Fruit fly (Drosophila melanogaster) whole organism, embryonic: ENCODE results near the gene CG45099.
A peak's percentile ranks its signal among the peaks of the same experiment; 100 is the strongest.

ENCODE experiments used
- ATbp ChIP-seq: fragments of 200-800 bp; sonication (Bioruptor generic); optimal IDR thresholded peaks from 2 replicates; lab custom pipeline; 2017; ENCODE audit warnings: missing biosample characterization, mild to moderate bottlenecking, missing genetic modification characterization, missing genetic modification reagents
- Aef1 ChIP-seq: fragments of 200-800 bp; sonication (Bioruptor generic); IDR thresholded peaks from 3 replicates; pipeline ENCODE4 v1.3.6; 2022; ENCODE audit warnings: missing biosample characterization, missing genetic modification characterization
- BtbVII ChIP-seq: fragments of 200-800 bp; sonication (Bioruptor generic); optimal IDR thresholded peaks from 3 replicates; lab custom pipeline; 2017; ENCODE audit warnings: missing biosample characterization, mild to moderate bottlenecking, missing genetic modification characterization
- CG10267 ChIP-seq: fragments of 200-800 bp; sonication (Bioruptor generic); optimal IDR thresholded peaks from 2 replicates; lab custom pipeline; 2018; ENCODE audit warnings: missing biosample characterization, mild to moderate bottlenecking, missing genetic modification characterization, moderate library complexity
- CG10431 ChIP-seq: fragments of 200-800 bp; sonication (Bioruptor generic); optimal IDR thresholded peaks from 3 replicates; lab custom pipeline; 2018; ENCODE audit warnings: missing biosample characterization, mild to moderate bottlenecking, missing genetic modification characterization
- CG10543 ChIP-seq: fragments of 200-800 bp; sonication (Bioruptor generic); optimal IDR thresholded peaks from 3 replicates; lab custom pipeline; 2017; ENCODE audit warnings: missing biosample characterization, mild to moderate bottlenecking, missing genetic modification characterization, moderate library complexity
- CG10565 ChIP-seq: fragments of 200-800 bp; sonication (Bioruptor generic); optimal IDR thresholded peaks from 3 replicates; lab custom pipeline; 2016; ENCODE audit warnings: missing biosample characterization, mild to moderate bottlenecking, missing genetic modification characterization
- CG11398 ChIP-seq: fragments of 200-800 bp; sonication (Bioruptor generic); optimal IDR thresholded peaks from 2 replicates; lab custom pipeline; 2016; ENCODE audit warnings: missing biosample characterization, missing genetic modification characterization
- CG12236 ChIP-seq: fragments of 200-800 bp; sonication (Bioruptor generic); optimal IDR thresholded peaks from 2 replicates; lab custom pipeline; 2016; ENCODE audit warnings: missing biosample characterization, missing genetic modification characterization
- CG12659 ChIP-seq: fragments of 200-800 bp; sonication (Bioruptor generic); optimal IDR thresholded peaks from 3 replicates; lab custom pipeline; 2017; ENCODE audit warnings: mild to moderate bottlenecking, missing biosample characterization, missing genetic modification reagents, missing genetic modification characterization
- CG14014 ChIP-seq: fragments of 200-800 bp; sonication (Bioruptor generic); IDR thresholded peaks from 2 replicates; pipeline ENCODE4 v1.3.6; 2022; ENCODE audit warnings: missing biosample characterization, missing genetic modification characterization
- CG17186 ChIP-seq: fragments of 200-800 bp; sonication (Bioruptor generic); optimal IDR thresholded peaks from 3 replicates; lab custom pipeline; 2017; ENCODE audit warnings: missing biosample characterization, missing genetic modification reagents, missing genetic modification characterization
- CG17612 ChIP-seq: fragments of 200-800 bp; sonication (Bioruptor generic); IDR thresholded peaks from 2 replicates; pipeline ENCODE4 v1.3.6; 2022; ENCODE audit warnings: missing biosample characterization, missing genetic modification characterization
- CG18619 ChIP-seq: fragments of 200-800 bp; sonication (Bioruptor generic); optimal IDR thresholded peaks from 3 replicates; lab custom pipeline; 2017; ENCODE audit warnings: missing biosample characterization, mild to moderate bottlenecking, missing genetic modification characterization
- CG30020 ChIP-seq: fragments of 200-800 bp; optimal IDR thresholded peaks from 2 replicates; lab custom pipeline; 2019; ENCODE audit warnings: missing biosample characterization, mild to moderate bottlenecking, missing genetic modification characterization, moderate library complexity
- CG30403 ChIP-seq: fragments of 200-800 bp; sonication (Bioruptor generic); optimal IDR thresholded peaks from 3 replicates; lab custom pipeline; 2016; ENCODE audit warnings: missing biosample characterization, missing genetic modification characterization
- CG31224 ChIP-seq: fragments of 200-800 bp; sonication (Bioruptor generic); IDR thresholded peaks from 2 replicates; pipeline ENCODE4 v1.3.6; 2022; ENCODE audit warnings: missing biosample characterization, missing genetic modification characterization
- CG33557 ChIP-seq: fragments of 200-800 bp; sonication (Bioruptor generic); optimal IDR thresholded peaks from 2 replicates; lab custom pipeline; 2019; ENCODE audit warnings: missing biosample characterization, mild to moderate bottlenecking, missing genetic modification characterization, moderate library complexity
- CG34224 ChIP-seq: fragments of 200-800 bp; sonication (Bioruptor generic); IDR thresholded peaks from 3 replicates; pipeline ENCODE4 v1.3.6; 2022; ENCODE audit warnings: missing biosample characterization, missing genetic modification characterization; ENCODE audit not compliant: partially characterized antibody
- CG3838 ChIP-seq: fragments of 200-800 bp; sonication (Bioruptor generic); optimal IDR thresholded peaks from 3 replicates; lab custom pipeline; 2016; ENCODE audit warnings: missing biosample characterization, missing genetic modification characterization
- CG4424 ChIP-seq: fragments of 200-800 bp; sonication (Bioruptor generic); optimal IDR thresholded peaks from 3 replicates; lab custom pipeline; 2016; ENCODE audit warnings: missing biosample characterization, missing genetic modification characterization
- CG4730 ChIP-seq: fragments of 200-800 bp; sonication (Bioruptor generic); IDR thresholded peaks from 2 replicates; pipeline ENCODE4 v1.3.6; 2022; ENCODE audit warnings: missing biosample characterization, missing genetic modification characterization
- CG7963 ChIP-seq: fragments of 200-800 bp; sonication (Bioruptor generic); IDR thresholded peaks from 3 replicates; pipeline ENCODE4 v1.3.6; 2022; ENCODE audit warnings: missing biosample characterization, missing genetic modification characterization; ENCODE audit not compliant: partially characterized antibody
- Gug ChIP-seq: fragments of 200-800 bp; sonication (Bioruptor generic); IDR thresholded peaks from 4 replicates; pipeline ENCODE4 v1.3.6; 2022; ENCODE audit warnings: missing biosample characterization, missing genetic modification characterization
- Max ChIP-seq: fragments of 200-800 bp; sonication (Bioruptor generic); optimal IDR thresholded peaks from 2 replicates; lab custom pipeline; 2016; ENCODE audit warnings: missing biosample characterization, mild to moderate bottlenecking, missing genetic modification characterization
- Mrtf ChIP-seq: fragments of 200-800 bp; sonication (Bioruptor generic); IDR thresholded peaks from 3 replicates; pipeline ENCODE4 v1.3.6; 2022; ENCODE audit warnings: missing biosample characterization, missing genetic modification characterization
- Neu2 ChIP-seq: fragments of 200-800 bp; sonication (Bioruptor generic); optimal IDR thresholded peaks from 3 replicates; lab custom pipeline; 2016; ENCODE audit warnings: missing biosample characterization, missing genetic modification characterization, borderline replicate concordance
- Scr ChIP-seq: fragments of 200-800 bp; sonication (Bioruptor generic); IDR thresholded peaks from 2 replicates; pipeline ENCODE4 v1.3.6; 2022; ENCODE audit warnings: missing biosample characterization, missing genetic modification characterization; ENCODE audit not compliant: partially characterized antibody
- Sin3A ChIP-seq: fragments of >200 bp; optimal IDR thresholded peaks from 2 replicates; lab custom pipeline; 2018
- abd-A ChIP-seq: fragments of 200-800 bp; sonication (Bioruptor generic); optimal IDR thresholded peaks from 3 replicates; lab custom pipeline; 2019; ENCODE audit warnings: missing biosample characterization, mild to moderate bottlenecking, missing genetic modification characterization, moderate library complexity
- ap ChIP-seq: fragments of 200-800 bp; sonication (Bioruptor generic); IDR thresholded peaks from 2 replicates; pipeline ENCODE4 v1.3.6; 2022; ENCODE audit warnings: missing biosample characterization, missing genetic modification characterization
- br ChIP-seq: fragments of >200 bp; optimal IDR thresholded peaks from 2 replicates; lab custom pipeline; 2017
- da ChIP-seq: fragments of 200-800 bp; sonication (Bioruptor generic); optimal IDR thresholded peaks from 2 replicates; lab custom pipeline; 2016; ENCODE audit warnings: missing biosample characterization, missing genetic modification characterization
- dmrt99B ChIP-seq: fragments of 200-800 bp; sonication (Bioruptor generic); optimal IDR thresholded peaks from 2 replicates; lab custom pipeline; 2018; ENCODE audit warnings: missing biosample characterization, mild to moderate bottlenecking, missing genetic modification characterization, moderate library complexity
- esg ChIP-seq: fragments of 200-800 bp; sonication (Bioruptor generic); conservative IDR thresholded peaks from 2 replicates; pipeline ENCODE4 v1.3.6; 2022; ENCODE audit warnings: missing biosample characterization, missing genetic modification characterization
- eve ChIP-seq, 2 experiments: fragments of >200 bp; optimal IDR thresholded peaks; 2 replicates each; lab custom pipeline; 2017; ENCODE audit warnings: missing biosample characterization in 2 of 2, missing genetic modification characterization in 2 of 2
- fru ChIP-seq: fragments of >200 bp; optimal IDR thresholded peaks from 2 replicates; lab custom pipeline; 2017
- gem ChIP-seq: fragments of 200-800 bp; sonication (Bioruptor generic); optimal IDR thresholded peaks from 2 replicates; lab custom pipeline; 2019; ENCODE audit warnings: missing biosample characterization, mild to moderate bottlenecking, missing genetic modification characterization, moderate library complexity
- ham ChIP-seq: fragments of 200-800 bp; sonication (Bioruptor generic); IDR thresholded peaks from 2 replicates; pipeline ENCODE4 v1.3.6; 2022; ENCODE audit warnings: missing biosample characterization, missing genetic modification characterization
- hbn ChIP-seq: fragments of 200-800 bp; sonication (Bioruptor generic); IDR thresholded peaks from 2 replicates; pipeline ENCODE4 v1.3.6; 2022; ENCODE audit warnings: missing biosample characterization, missing genetic modification characterization; ENCODE audit not compliant: partially characterized antibody
- her ChIP-seq: fragments of 200-800 bp; sonication (Bioruptor generic); optimal IDR thresholded peaks from 2 replicates; lab custom pipeline; 2016; ENCODE audit warnings: missing biosample characterization, missing genetic modification characterization
- knrl ChIP-seq: fragments of 200-800 bp; sonication (Bioruptor generic); IDR thresholded peaks from 3 replicates; pipeline ENCODE4 v1.3.6; 2022; ENCODE audit warnings: missing biosample characterization, missing genetic modification characterization; ENCODE audit not compliant: partially characterized antibody
- pum ChIP-seq: fragments of 200-800 bp; sonication (Bioruptor generic); optimal IDR thresholded peaks from 2 replicates; lab custom pipeline; 2016; ENCODE audit warnings: missing biosample characterization, missing genetic modification characterization
- rib ChIP-seq: fragments of 200-800 bp; sonication (Bioruptor generic); IDR thresholded peaks from 2 replicates; pipeline ENCODE4 v1.3.6; 2022; ENCODE audit warnings: missing biosample characterization, missing genetic modification characterization
- row ChIP-seq: fragments of 200-800 bp; sonication (Bioruptor generic); IDR thresholded peaks from 3 replicates; pipeline ENCODE4 v1.3.6; 2022; ENCODE audit warnings: missing biosample characterization, missing genetic modification characterization
- slbo ChIP-seq: fragments of 200-800 bp; sonication (Bioruptor generic); IDR thresholded peaks from 2 replicates; pipeline ENCODE4 v1.3.6; 2022; ENCODE audit warnings: missing biosample characterization, missing genetic modification characterization
- ssp ChIP-seq: fragments of 200-800 bp; sonication (Bioruptor generic); IDR thresholded peaks from 2 replicates; pipeline ENCODE4 v1.3.6; 2022; ENCODE audit warnings: missing biosample characterization, missing genetic modification characterization
- tgo ChIP-seq: fragments of 200-800 bp; sonication (Bioruptor generic); IDR thresholded peaks from 3 replicates; pipeline ENCODE4 v1.3.6; 2022; ENCODE audit warnings: missing biosample characterization, missing genetic modification characterization
- trem ChIP-seq: fragments of 200-800 bp; optimal IDR thresholded peaks from 3 replicates; lab custom pipeline; 2019; ENCODE audit warnings: missing biosample characterization, mild to moderate bottlenecking, missing genetic modification characterization, moderate library complexity
- vvl ChIP-seq: fragments of 200-800 bp; sonication (Bioruptor generic); IDR thresholded peaks from 2 replicates; pipeline ENCODE4 v1.3.6; 2022; ENCODE audit warnings: missing biosample characterization, missing genetic modification characterization
- zfh2 ChIP-seq: fragments of 200-800 bp; sonication (Bioruptor generic); optimal IDR thresholded peaks from 2 replicates; lab custom pipeline; 2016; ENCODE audit warnings: missing biosample characterization, missing genetic modification characterization

CG45099 gene

DNA sequence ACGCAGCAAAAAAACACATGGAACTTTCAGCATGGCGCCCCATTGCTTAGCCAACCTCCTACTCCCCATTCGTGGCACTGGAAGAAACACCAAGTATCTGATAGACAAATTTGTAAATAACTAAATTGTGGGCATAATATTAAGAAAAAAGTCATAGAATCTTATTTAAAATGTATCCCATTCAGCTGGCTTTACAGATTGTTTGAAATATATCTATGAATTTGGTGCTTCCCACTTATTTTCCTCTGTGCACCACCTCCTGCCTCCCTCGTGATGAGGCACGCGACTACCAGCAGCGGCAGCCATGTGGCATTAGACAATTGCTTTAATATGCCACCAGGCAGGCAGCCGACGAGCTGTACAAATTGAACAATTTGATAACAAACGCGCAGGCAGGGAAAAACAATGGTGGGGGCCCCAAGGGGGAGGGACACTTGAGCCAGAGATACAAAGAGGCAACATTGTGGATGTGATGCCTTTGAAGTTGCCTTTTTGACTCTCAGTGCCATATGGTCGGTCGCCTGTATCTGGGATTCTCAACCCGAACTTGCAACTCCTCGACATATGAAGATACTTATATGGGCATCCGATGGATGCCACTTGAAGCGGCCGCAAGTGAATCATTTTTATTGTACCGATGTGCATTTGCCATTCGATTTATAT is 15.2 kb upstream of the CG45099 start (continued):
- no peak for TF ChIP-seq hbn
- peak; percentile 60 for TF ChIP-seq trem (tag; lab: Kevin White, UChicago)
- peak; percentile 84 for TF ChIP-seq slbo (GFP tag; lab: Robert Waterston, UW)
- peak; percentile 59; the same call in 1 of the 2 replicates for TF ChIP-seq ap (GFP tag; lab: Robert Waterston, UW)
- peak; percentile 22 for TF ChIP-seq CG30020 (tag; lab: Kevin White, UChicago)
- TF ChIP-seq CG12236 (GFP tag; lab: Kevin White, UChicago), result peak; percentile 66
- no peak for TF ChIP-seq Sin3A (lab: Kevin White, UChicago)
- no peak for TF ChIP-seq knrl
- TF ChIP-seq zfh2 (GFP tag; lab: Kevin White, UChicago), result peak; percentile 34
- peak; percentile 73 for TF ChIP-seq esg (GFP tag; lab: Robert Waterston, UW)
- TF ChIP-seq da (GFP tag; lab: Kevin White, UChicago), result peak; percentile 73
- peak; percentile 81 for TF ChIP-seq CG12659 (GFP tag; lab: Kevin White, UChicago)
- TF ChIP-seq vvl, result peak; percentile 89
- peak; percentile 62; the same call in 1 of the 3 replicates for TF ChIP-seq Mrtf (GFP tag; lab: Robert Waterston, UW)
- TF ChIP-seq ham (GFP tag; lab: Robert Waterston, UW), result peak; percentile 26; the same call in 1 of the 2 replicates
- peak; percentile 1 for TF ChIP-seq CG17186 (GFP tag; lab: Kevin White, UChicago)
- peak; percentile 13 for TF ChIP-seq CG10431 (GFP tag; lab: Kevin White, UChicago)
- peak; percentile 70 for TF ChIP-seq CG10267
- TF ChIP-seq CG10543 (GFP tag; lab: Kevin White, UChicago), result peak; percentile 53
- TF ChIP-seq her, result peak; percentile 69
- peak; percentile 81 for TF ChIP-seq Aef1
- peak; percentile 91 for TF ChIP-seq row
- TF ChIP-seq abd-A (tag; lab: Kevin White, UChicago), result peak; percentile 75
- peak; percentile 68 for TF ChIP-seq CG18619 (GFP tag; lab: Kevin White, UChicago)
- TF ChIP-seq CG34224 (GFP tag; lab: Robert Waterston, UW), result no peak
- TF ChIP-seq eve (GFP tag; optimal IDR thresholded peaks at IDR 0.05; lab: Kevin White, UChicago), result peak in 1 of 2 experiments; percentile 72
- peak; percentile 87 for TF ChIP-seq dmrt99B (tag; lab: Kevin White, UChicago)
- TF ChIP-seq CG31224 (GFP tag; lab: Robert Waterston, UW), result peak; percentile 64
- TF ChIP-seq CG3838 (GFP tag; lab: Kevin White, UChicago), result peak; percentile 47
- TF ChIP-seq Scr, result no peak
- TF ChIP-seq CG4730 (GFP tag; lab: Robert Waterston, UW), result peak; percentile 77
- peak; percentile 70 for TF ChIP-seq Gug (GFP tag; lab: Robert Waterston, UW)
- peak; percentile 85 for TF ChIP-seq tgo
- TF ChIP-seq CG30403, result peak; percentile 84
- peak; percentile 73 for TF ChIP-seq BtbVII (GFP tag; lab: Kevin White, UChicago)
- TF ChIP-seq Max (GFP tag; lab: Kevin White, UChicago), result peak; percentile 37
- TF ChIP-seq CG33557 (GFP tag; lab: Kevin White, UChicago), result no peak
- no peak for TF ChIP-seq CG17612 (GFP tag; lab: Robert Waterston, UW)
- TF ChIP-seq rib, result peak; percentile 79
- peak; percentile 89 for TF ChIP-seq gem (tag; lab: Kevin White, UChicago)
- TF ChIP-seq Neu2, result no peak
- TF ChIP-seq ATbp, result peak; percentile 85
- TF ChIP-seq CG7963 (GFP tag; lab: Robert Waterston, UW), result no peak
- no peak for TF ChIP-seq br (lab: Kevin White, UChicago)
- peak; percentile 72 for TF ChIP-seq CG14014
- peak; percentile 68 for TF ChIP-seq pum (GFP tag; lab: Kevin White, UChicago)
- no peak for TF ChIP-seq fru (lab: Kevin White, UChicago)
- TF ChIP-seq CG11398, result peak; percentile 64
- TF ChIP-seq CG10565 (GFP tag; lab: Kevin White, UChicago), result peak; percentile 2
- peak; percentile 76 for TF ChIP-seq CG4424
- TF ChIP-seq ssp (GFP tag; lab: Robert Waterston, UW), result no peak; the same call in 1 of the 2 replicates
